Fruit fly (Drosophila melanogaster) whole organism, embryonic: ENCODE measurements around the gene CG32679.

Experiments used
- Blimp-1 ChIP-seq: fragments of 200-800 bp; sonication (Bioruptor generic); optimal IDR thresholded peaks from 3 replicates; lab custom pipeline; 2018; ENCODE audit warnings: missing biosample characterization, missing genetic modification characterization, mild to moderate bottlenecking, moderate library complexity, missing genetic modification reagents
- CG10321 ChIP-seq: fragments of 200-800 bp; sonication (Bioruptor generic); IDR thresholded peaks from 2 replicates; pipeline ENCODE4 v1.3.6; 2022; ENCODE audit warnings: missing biosample characterization, missing genetic modification characterization
- CG11247 ChIP-seq: fragments of 200-800 bp; sonication (Bioruptor generic); IDR thresholded peaks from 2 replicates; pipeline ENCODE4 v1.3.6; 2022; ENCODE audit warnings: missing biosample characterization, missing genetic modification characterization
- CG12071 ChIP-seq: fragments of 200-800 bp; sonication (Bioruptor generic); optimal IDR thresholded peaks from 3 replicates; lab custom pipeline; 2018; ENCODE audit warnings: missing biosample characterization, mild to moderate bottlenecking, missing genetic modification characterization
- CG12659 ChIP-seq: fragments of 200-800 bp; sonication (Bioruptor generic); optimal IDR thresholded peaks from 3 replicates; lab custom pipeline; 2017; ENCODE audit warnings: mild to moderate bottlenecking, missing biosample characterization, missing genetic modification reagents, missing genetic modification characterization
- CG13287 ChIP-seq: fragments of 200-800 bp; sonication (Bioruptor generic); IDR thresholded peaks from 2 replicates; pipeline ENCODE4 v1.3.6; 2022; ENCODE audit warnings: missing biosample characterization, missing genetic modification characterization; ENCODE audit not compliant: partially characterized antibody
- CG14050 ChIP-seq: fragments of 200-800 bp; sonication (Bioruptor generic); IDR thresholded peaks from 3 replicates; pipeline ENCODE4 v1.3.6; 2022; ENCODE audit warnings: missing biosample characterization, missing genetic modification characterization
- CG15696 ChIP-seq: fragments of 200-800 bp; sonication (Bioruptor generic); optimal IDR thresholded peaks from 2 replicates; lab custom pipeline; 2019; ENCODE audit warnings: missing biosample characterization, mild to moderate bottlenecking, missing genetic modification characterization, moderate library complexity
- CG2202 ChIP-seq: fragments of 200-800 bp; sonication (Bioruptor generic); optimal IDR thresholded peaks from 2 replicates; lab custom pipeline; 2018; ENCODE audit warnings: missing biosample characterization, mild to moderate bottlenecking, missing genetic modification characterization
- CG31365 ChIP-seq: fragments of 200-800 bp; sonication (Bioruptor generic); optimal IDR thresholded peaks from 2 replicates; lab custom pipeline; 2018; ENCODE audit warnings: missing biosample characterization, mild to moderate bottlenecking, missing genetic modification characterization
- CG32767 ChIP-seq: fragments of 200-800 bp; sonication (Bioruptor generic); IDR thresholded peaks from 2 replicates; pipeline ENCODE4 v1.3.6; 2022; ENCODE audit warnings: missing biosample characterization, missing genetic modification characterization
- CG34376 ChIP-seq: fragments of 200-800 bp; sonication (Bioruptor generic); optimal IDR thresholded peaks from 2 replicates; lab custom pipeline; 2018; ENCODE audit warnings: missing biosample characterization, mild to moderate bottlenecking, missing genetic modification characterization
- CG3726 ChIP-seq: fragments of 200-800 bp; sonication (Bioruptor generic); IDR thresholded peaks from 3 replicates; pipeline ENCODE4, ENCODE4 v1.3.6; 2022; ENCODE audit warnings: missing biosample characterization, missing genetic modification characterization
- CG42726 ChIP-seq: fragments of 200-800 bp; sonication (Bioruptor generic); IDR thresholded peaks from 2 replicates; pipeline ENCODE4 v1.3.6; 2022; ENCODE audit warnings: missing biosample characterization, missing genetic modification characterization; ENCODE audit not compliant: partially characterized antibody
- CG4707 ChIP-seq: fragments of 200-800 bp; sonication (Bioruptor generic); optimal IDR thresholded peaks from 2 replicates; lab custom pipeline; 2018; ENCODE audit warnings: missing biosample characterization, mild to moderate bottlenecking, missing genetic modification characterization, moderate library complexity
- CG7987 ChIP-seq: fragments of 200-800 bp; sonication (Bioruptor generic); optimal IDR thresholded peaks from 2 replicates; lab custom pipeline; 2018; ENCODE audit warnings: missing biosample characterization, mild to moderate bottlenecking, missing genetic modification characterization, moderate library complexity
- CG9609 ChIP-seq: fragments of 200-800 bp; sonication (Bioruptor generic); optimal IDR thresholded peaks from 3 replicates; lab custom pipeline; 2016; ENCODE audit warnings: missing biosample characterization, missing genetic modification characterization
- CG9727 ChIP-seq: fragments of 200-800 bp; sonication (Bioruptor generic); optimal IDR thresholded peaks from 3 replicates; lab custom pipeline; 2017; ENCODE audit warnings: missing biosample characterization, mild to moderate bottlenecking, missing genetic modification characterization
- CG9817 ChIP-seq: fragments of 200-800 bp; sonication (Bioruptor generic); optimal IDR thresholded peaks from 2 replicates; lab custom pipeline; 2018; ENCODE audit warnings: missing biosample characterization, mild to moderate bottlenecking, missing genetic modification characterization, moderate library complexity
- CTCF ChIP-seq: fragments of 200-800 bp; sonication (Bioruptor generic); optimal IDR thresholded peaks from 2 replicates; lab custom pipeline; 2017; ENCODE audit warnings: missing biosample characterization, mild to moderate bottlenecking, missing genetic modification characterization, moderate library complexity
- E2f2 ChIP-seq: fragments of 200-800 bp; sonication (Bioruptor generic); IDR thresholded peaks from 2 replicates; pipeline ENCODE4 v1.3.6; 2022; ENCODE audit warnings: missing biosample characterization, missing genetic modification characterization
- Fer1 ChIP-seq: fragments of 200-800 bp; sonication (Bioruptor generic); optimal IDR thresholded peaks from 2 replicates; lab custom pipeline; 2017; ENCODE audit warnings: missing biosample characterization, mild to moderate bottlenecking, missing genetic modification characterization
- HHEX ChIP-seq: fragments of 200-800 bp; sonication (Bioruptor generic); optimal IDR thresholded peaks from 3 replicates; lab custom pipeline; 2017; ENCODE audit warnings: missing biosample characterization, mild to moderate bottlenecking, missing genetic modification characterization, missing genetic modification reagents
- Jarid2 ChIP-seq: fragments of 200-800 bp; sonication (Bioruptor generic); optimal IDR thresholded peaks from 3 replicates; lab custom pipeline; 2017; ENCODE audit warnings: mild to moderate bottlenecking, missing biosample characterization, missing genetic modification reagents, missing genetic modification characterization
- MBD-R2 ChIP-seq: fragments of 200-800 bp; sonication (Bioruptor generic); IDR thresholded peaks from 2 replicates; pipeline ENCODE4 v1.3.6; 2022; ENCODE audit warnings: missing biosample characterization, missing genetic modification characterization
- MTF-1 ChIP-seq: fragments of 200-800 bp; sonication (Bioruptor generic); optimal IDR thresholded peaks from 2 replicates; lab custom pipeline; 2018; ENCODE audit warnings: missing biosample characterization, mild to moderate bottlenecking, missing genetic modification characterization, borderline replicate concordance
- Myb ChIP-seq: fragments of 200-800 bp; sonication (Bioruptor generic); optimal IDR thresholded peaks from 2 replicates; lab custom pipeline; 2016; ENCODE audit warnings: missing biosample characterization, missing genetic modification characterization
- Neu2 ChIP-seq: fragments of 200-800 bp; sonication (Bioruptor generic); optimal IDR thresholded peaks from 3 replicates; lab custom pipeline; 2016; ENCODE audit warnings: missing biosample characterization, missing genetic modification characterization, borderline replicate concordance
- Opbp ChIP-seq: fragments of 200-800 bp; sonication (Bioruptor generic); IDR thresholded peaks from 3 replicates; pipeline ENCODE4 v1.3.6; 2022; ENCODE audit warnings: missing biosample characterization, missing genetic modification characterization; ENCODE audit not compliant: partially characterized antibody
- PHDP ChIP-seq: fragments of 200-800 bp; sonication (Bioruptor generic); optimal IDR thresholded peaks from 3 replicates; lab custom pipeline; 2018; ENCODE audit warnings: missing biosample characterization, mild to moderate bottlenecking, missing genetic modification characterization, moderate library complexity
- Ravus ChIP-seq: fragments of 200-800 bp; sonication (Bioruptor generic); IDR thresholded peaks from 2 replicates; pipeline ENCODE4 v1.3.6; 2022; ENCODE audit warnings: missing biosample characterization, missing genetic modification characterization
- Scr ChIP-seq: fragments of 200-800 bp; sonication (Bioruptor generic); IDR thresholded peaks from 2 replicates; pipeline ENCODE4 v1.3.6; 2022; ENCODE audit warnings: missing biosample characterization, missing genetic modification characterization; ENCODE audit not compliant: partially characterized antibody
- Six4 ChIP-seq: fragments of 200-800 bp; sonication (Bioruptor generic); optimal IDR thresholded peaks from 2 replicates; lab custom pipeline; 2016; ENCODE audit warnings: missing biosample characterization, missing genetic modification characterization
- Sox102F ChIP-seq: fragments of 200-800 bp; sonication (Bioruptor generic); optimal IDR thresholded peaks from 2 replicates; lab custom pipeline; 2018; ENCODE audit warnings: missing biosample characterization, mild to moderate bottlenecking, missing genetic modification characterization, moderate library complexity
- Spps ChIP-seq: fragments of 200-800 bp; sonication (Bioruptor generic); optimal IDR thresholded peaks from 2 replicates; lab custom pipeline; 2018; ENCODE audit warnings: missing biosample characterization, mild to moderate bottlenecking, missing genetic modification characterization
- Taf1 ChIP-seq: fragments of 200-800 bp; sonication (Bioruptor generic); IDR thresholded peaks from 2 replicates; pipeline ENCODE4 v1.3.6; 2022; ENCODE audit warnings: missing biosample characterization, missing genetic modification characterization
- Xrp1 ChIP-seq: fragments of 200-800 bp; sonication (Bioruptor generic); IDR thresholded peaks from 2 replicates; pipeline ENCODE4 v1.3.6; 2022; ENCODE audit warnings: missing biosample characterization, missing genetic modification characterization
- crol ChIP-seq: fragments of 200-800 bp; sonication (Bioruptor generic); IDR thresholded peaks from 2 replicates; pipeline ENCODE4 v1.3.6; 2022; ENCODE audit warnings: missing biosample characterization, missing genetic modification characterization
- dmrt99B ChIP-seq: fragments of 200-800 bp; sonication (Bioruptor generic); optimal IDR thresholded peaks from 2 replicates; lab custom pipeline; 2018; ENCODE audit warnings: missing biosample characterization, mild to moderate bottlenecking, missing genetic modification characterization, moderate library complexity
- insv ChIP-seq, 2 experiments: fragments of 200-800 bp; sonication (Bioruptor generic); optimal IDR thresholded peaks; 3 replicates each; lab custom pipeline; 2016 to 2018; ENCODE audit warnings: missing biosample characterization in 2 of 2, missing genetic modification characterization in 2 of 2
- kni ChIP-seq: fragments of 200-800 bp; sonication (Bioruptor generic); optimal IDR thresholded peaks from 3 replicates; lab custom pipeline; 2017; ENCODE audit warnings: mild to moderate bottlenecking, missing biosample characterization, missing genetic modification reagents, missing genetic modification characterization
- lab ChIP-seq: fragments of 200-800 bp; sonication (Bioruptor generic); optimal IDR thresholded peaks from 3 replicates; lab custom pipeline; 2017; ENCODE audit warnings: missing biosample characterization, missing genetic modification characterization, mild to moderate bottlenecking, moderate library complexity, missing genetic modification reagents
- ranshi ChIP-seq: fragments of 200-800 bp; sonication (Bioruptor generic); IDR thresholded peaks from 2 replicates; pipeline ENCODE4 v1.3.6; 2022; ENCODE audit warnings: missing biosample characterization, missing genetic modification characterization
- stwl ChIP-seq: fragments of 200-800 bp; sonication (Bioruptor generic); optimal IDR thresholded peaks from 3 replicates; lab custom pipeline; 2018; ENCODE audit warnings: missing biosample characterization, mild to moderate bottlenecking, missing genetic modification characterization, moderate library complexity
- toy ChIP-seq: fragments of 200-800 bp; sonication (Bioruptor generic); IDR thresholded peaks from 2 replicates; pipeline ENCODE4 v1.3.6; 2022; ENCODE audit warnings: missing biosample characterization, missing genetic modification characterization
- trem ChIP-seq: fragments of 200-800 bp; optimal IDR thresholded peaks from 3 replicates; lab custom pipeline; 2019; ENCODE audit warnings: missing biosample characterization, mild to moderate bottlenecking, missing genetic modification characterization, moderate library complexity
- trh ChIP-seq: fragments of 200-800 bp; sonication (Bioruptor generic); optimal IDR thresholded peaks from 2 replicates; lab custom pipeline; 2016; ENCODE audit warnings: missing biosample characterization, missing genetic modification characterization
- zfh1 ChIP-seq: fragments of 200-800 bp; sonication (Bioruptor generic); IDR thresholded peaks from 3 replicates; pipeline ENCODE4 v1.3.6; 2022; ENCODE audit warnings: missing biosample characterization, missing genetic modification characterization
- zfh2 ChIP-seq: fragments of 200-800 bp; sonication (Bioruptor generic); optimal IDR thresholded peaks from 2 replicates; lab custom pipeline; 2016; ENCODE audit warnings: missing biosample characterization, missing genetic modification characterization

Gene CG32679

DNA sequence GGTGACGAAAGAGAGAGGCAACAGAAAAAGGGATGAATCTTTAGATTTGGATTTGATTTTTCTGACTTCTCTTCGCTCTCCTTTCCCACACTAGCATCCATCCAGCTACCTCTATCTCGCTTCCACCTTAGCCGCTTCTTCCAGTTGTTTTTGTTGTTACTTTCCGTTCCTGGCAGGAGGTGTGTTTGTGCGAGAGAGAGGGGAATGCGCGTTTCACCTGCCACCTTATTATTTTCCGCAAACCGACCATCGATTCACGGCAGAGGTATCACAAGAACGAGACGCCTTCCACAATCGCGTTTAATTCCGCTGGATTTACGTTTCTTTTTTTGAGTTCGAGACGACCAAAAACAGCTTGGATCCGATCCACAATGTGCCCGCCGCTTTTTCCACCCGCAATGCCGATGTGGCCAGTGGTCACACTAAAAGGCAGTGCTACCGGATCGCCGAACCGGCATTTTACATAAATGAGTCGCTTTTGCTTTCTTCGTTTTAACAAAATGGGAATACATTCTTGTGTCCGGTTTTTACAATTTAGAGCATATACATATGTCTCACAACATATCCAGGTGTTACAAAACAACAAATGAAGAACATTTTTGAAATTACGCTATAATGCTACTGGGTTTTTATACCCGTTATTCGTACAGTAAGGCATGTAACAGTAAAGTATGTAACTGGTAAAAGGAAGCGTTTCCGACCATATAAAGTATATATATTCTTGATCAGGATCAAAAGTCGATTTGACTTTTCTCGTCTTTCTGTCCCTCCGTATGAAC is 41.5 kb downstream of the CG32679 start, which contains the start of gene alpha-Man-Ia (continued):
- TF ChIP-seq CG7987 (GFP tag; lab: Kevin White, UChicago) (no peak), CG4707 (GFP tag; lab: Kevin White, UChicago) (no peak), Blimp-1 (GFP tag; lab: Kevin White, UChicago) (no peak), CG2202 (no peak), ranshi (0 out of 2 replicates have a peak, but pooled peaks have one; percentile 25), Ravus (GFP tag; lab: Robert Waterston, UW) (no peak), CG10321 (GFP tag; lab: Robert Waterston, UW) (no peak), Spps (tag; lab: Kevin White, UChicago) (no peak), Fer1 (no peak), CG42726 (GFP tag; lab: Robert Waterston, UW) (0 out of 2 replicates have a peak, but pooled peaks have one; percentile 8), CG14050 (GFP tag; lab: Robert Waterston, UW) (no peak), insv (GFP tag; optimal IDR thresholded peaks at IDR 0.05; lab: Kevin White, UChicago) (peak in 1 of 2 experiments; percentile 8), zfh1 (no peak), Xrp1 (GFP tag; lab: Robert Waterston, UW) (0 out of 2 replicates have a peak, but pooled peaks have one; percentile 9), CG12071 (GFP tag; lab: Kevin White, UChicago) (no peak), zfh2 (GFP tag; lab: Kevin White, UChicago) (peak; percentile 31), kni (no peak), CG32767 (no peak), CG34376 (no peak), HHEX (peak; percentile 16), CG11247 (GFP tag; lab: Robert Waterston, UW) (no peak), MTF-1 (no peak), CG15696 (peak; percentile 12), CG9817 (tag; lab: Kevin White, UChicago) (peak; percentile 52), CG3726 (GFP tag; lab: Robert Waterston, UW) (no peak), MBD-R2 (GFP tag; lab: Robert Waterston, UW) (peak; percentile 42; the same call in 1 of the 2 replicates), CG9727 (GFP tag; lab: Kevin White, UChicago) (no peak), Sox102F (GFP tag; lab: Kevin White, UChicago) (no peak), Opbp (GFP tag; lab: Robert Waterston, UW) (peak; percentile 57; the same call in 2 of the 3 replicates), Six4 (peak; percentile 5), Scr (GFP tag; lab: Robert Waterston, UW) (no peak), Myb (GFP tag; lab: Kevin White, UChicago) (peak; percentile 69), Jarid2 (GFP tag; lab: Kevin White, UChicago) (peak; percentile 35), trem (tag; lab: Kevin White, UChicago) (peak; percentile 26), CG9609 (GFP tag; lab: Kevin White, UChicago) (peak; percentile 9), CG12659 (GFP tag; lab: Kevin White, UChicago) (peak; percentile 55), crol (GFP tag; lab: Robert Waterston, UW) (peak; percentile 73), E2f2 (GFP tag; lab: Robert Waterston, UW) (peak; percentile 19; the same call in 1 of the 2 replicates), Taf1 (no peak), PHDP (tag; lab: Kevin White, UChicago) (no peak), trh (no peak), CG31365 (tag; lab: Kevin White, UChicago) (no peak), stwl (peak; percentile 44), CTCF (GFP tag; lab: Kevin White, UChicago) (peak; percentile 41), toy (GFP tag; lab: Robert Waterston, UW) (no peak), Neu2 (GFP tag; lab: Kevin White, UChicago) (no peak), dmrt99B (tag; lab: Kevin White, UChicago) (no peak), CG13287 (no peak), lab (GFP tag; lab: Kevin White, UChicago) (peak; percentile 1)
